Fruit fly (Drosophila melanogaster) whole organism, embryonic: ENCODE data around the gene CG33511.

Experiments used
- Antp ChIP-seq: fragments of 200-800 bp; sonication (Bioruptor generic); optimal IDR thresholded peaks from 3 replicates; lab custom pipeline; 2016; ENCODE audit warnings: missing biosample characterization, missing genetic modification characterization
- CG10431 ChIP-seq: fragments of 200-800 bp; sonication (Bioruptor generic); optimal IDR thresholded peaks from 3 replicates; lab custom pipeline; 2018; ENCODE audit warnings: missing biosample characterization, mild to moderate bottlenecking, missing genetic modification characterization
- CG11695 ChIP-seq: fragments of 200-800 bp; sonication (Bioruptor generic); IDR thresholded peaks from 3 replicates; pipeline ENCODE4 v1.3.6; 2022; ENCODE audit warnings: missing biosample characterization, missing genetic modification characterization
- CG12236 ChIP-seq: fragments of 200-800 bp; sonication (Bioruptor generic); optimal IDR thresholded peaks from 2 replicates; lab custom pipeline; 2016; ENCODE audit warnings: missing biosample characterization, missing genetic modification characterization
- CG1233 ChIP-seq: fragments of 200-800 bp; sonication (Bioruptor generic); optimal IDR thresholded peaks from 4 replicates; lab custom pipeline; 2018; ENCODE audit warnings: missing biosample characterization, mild to moderate bottlenecking, missing genetic modification characterization
- CG12744 ChIP-seq: fragments of 200-800 bp; sonication (Bioruptor generic); optimal IDR thresholded peaks from 2 replicates; lab custom pipeline; 2016; ENCODE audit warnings: missing biosample characterization, missing genetic modification characterization
- CG13424 ChIP-seq: fragments of 200-800 bp; sonication (Bioruptor generic); optimal IDR thresholded peaks from 2 replicates; lab custom pipeline; 2019; ENCODE audit warnings: missing biosample characterization, mild to moderate bottlenecking, missing genetic modification characterization, moderate library complexity
- CG13775 ChIP-seq: fragments of 200-800 bp; sonication (Bioruptor generic); optimal IDR thresholded peaks from 3 replicates; lab custom pipeline; 2017; ENCODE audit warnings: missing biosample characterization, mild to moderate bottlenecking, missing genetic modification characterization
- CG15073 ChIP-seq: fragments of 200-800 bp; sonication (Bioruptor generic); optimal IDR thresholded peaks from 2 replicates; lab custom pipeline; 2016; ENCODE audit warnings: missing biosample characterization, missing genetic modification characterization
- CG1603 ChIP-seq: fragments of 200-800 bp; sonication (Bioruptor generic); optimal IDR thresholded peaks from 2 replicates; lab custom pipeline; 2019; ENCODE audit warnings: missing biosample characterization, mild to moderate bottlenecking, missing genetic modification characterization, moderate library complexity
- CG17359 ChIP-seq: fragments of 200-800 bp; sonication (Bioruptor generic); optimal IDR thresholded peaks from 3 replicates; lab custom pipeline; 2018; ENCODE audit warnings: missing biosample characterization, mild to moderate bottlenecking, missing genetic modification characterization, moderate library complexity
- CG2199 ChIP-seq: fragments of 200-800 bp; sonication (Bioruptor generic); IDR thresholded peaks from 3 replicates; pipeline ENCODE4 v1.3.6; 2022; ENCODE audit warnings: missing biosample characterization, missing genetic modification characterization
- CG30020 ChIP-seq: fragments of 200-800 bp; optimal IDR thresholded peaks from 2 replicates; lab custom pipeline; 2019; ENCODE audit warnings: missing biosample characterization, mild to moderate bottlenecking, missing genetic modification characterization, moderate library complexity
- CG30431 ChIP-seq: fragments of 200-800 bp; sonication (Bioruptor generic); optimal IDR thresholded peaks from 2 replicates; lab custom pipeline; 2017; ENCODE audit warnings: missing biosample characterization, missing genetic modification characterization
- CG5180 ChIP-seq: fragments of 200-800 bp; sonication (Bioruptor generic); optimal IDR thresholded peaks from 3 replicates; lab custom pipeline; 2017; ENCODE audit warnings: missing biosample characterization, missing genetic modification characterization, mild to moderate bottlenecking, moderate library complexity, missing genetic modification reagents
- CG6272 ChIP-seq: fragments of 200-800 bp; sonication (Bioruptor generic); IDR thresholded peaks from 2 replicates; pipeline ENCODE4 v1.3.6; 2022; ENCODE audit warnings: missing biosample characterization, missing genetic modification characterization
- CG7928 ChIP-seq: fragments of 200-800 bp; sonication (Bioruptor generic); optimal IDR thresholded peaks from 2 replicates; lab custom pipeline; 2017; ENCODE audit warnings: missing biosample characterization, mild to moderate bottlenecking, missing genetic modification characterization
- CG8281 ChIP-seq: fragments of 200-800 bp; sonication (Bioruptor generic); optimal IDR thresholded peaks from 2 replicates; lab custom pipeline; 2018; ENCODE audit warnings: missing biosample characterization, mild to moderate bottlenecking, missing genetic modification characterization, moderate library complexity
- CG8765 ChIP-seq: fragments of 200-800 bp; sonication (Bioruptor generic); IDR thresholded peaks from 2 replicates; pipeline ENCODE4 v1.3.6; 2022; ENCODE audit warnings: missing biosample characterization, missing genetic modification characterization
- D19A ChIP-seq: fragments of 200-800 bp; optimal IDR thresholded peaks from 3 replicates; lab custom pipeline; 2019; ENCODE audit warnings: missing biosample characterization, mild to moderate bottlenecking, missing genetic modification characterization, moderate library complexity
- Drgx ChIP-seq: fragments of 200-800 bp; sonication (Bioruptor generic); IDR thresholded peaks from 2 replicates; pipeline ENCODE4 v1.3.6; 2022; ENCODE audit warnings: missing biosample characterization, missing genetic modification characterization
- Ets97D ChIP-seq: fragments of 200-800 bp; sonication (Bioruptor generic); optimal IDR thresholded peaks from 3 replicates; lab custom pipeline; 2016; ENCODE audit warnings: missing biosample characterization, missing genetic modification characterization
- Gsc ChIP-seq: fragments of 200-800 bp; sonication (Bioruptor generic); IDR thresholded peaks from 2 replicates; pipeline ENCODE4 v1.3.6; 2022; ENCODE audit warnings: missing biosample characterization, missing genetic modification characterization
- HLH54F ChIP-seq: fragments of 200-800 bp; sonication (Bioruptor generic); optimal IDR thresholded peaks from 3 replicates; lab custom pipeline; 2016; ENCODE audit warnings: missing biosample characterization, missing genetic modification characterization
- Hr78 ChIP-seq, 2 experiments: fragments of 200-800 bp in 1 of 2; fragments of >200 bp in 1 of 2; sonication (Bioruptor generic) in 1 of 2; optimal IDR thresholded peaks; 2 replicates each; lab custom pipeline; 2017 to 2019; ENCODE audit warnings: missing biosample characterization in 2 of 2, missing genetic modification characterization in 2 of 2, mild to moderate bottlenecking in 1 of 2, moderate library complexity in 1 of 2
- Neu2 ChIP-seq: fragments of 200-800 bp; sonication (Bioruptor generic); optimal IDR thresholded peaks from 3 replicates; lab custom pipeline; 2016; ENCODE audit warnings: missing biosample characterization, missing genetic modification characterization, borderline replicate concordance
- Pdp1 ChIP-seq, 2 experiments: fragments of 200-800 bp; sonication (Bioruptor generic); optimal IDR thresholded peaks; 3 replicates each; lab custom pipeline; 2016; ENCODE audit warnings: missing biosample characterization in 2 of 2, missing genetic modification characterization in 2 of 2, mild to moderate bottlenecking in 1 of 2, moderate library complexity in 1 of 2
- Vsx1 ChIP-seq: fragments of 200-800 bp; sonication (Bioruptor generic); optimal IDR thresholded peaks from 2 replicates; lab custom pipeline; 2017; ENCODE audit warnings: missing biosample characterization, mild to moderate bottlenecking, missing genetic modification characterization, missing genetic modification reagents
- Xbp1 ChIP-seq: fragments of 200-800 bp; sonication (Bioruptor generic); optimal IDR thresholded peaks from 3 replicates; lab custom pipeline; 2016; ENCODE audit warnings: missing biosample characterization, mild to moderate bottlenecking, missing genetic modification characterization
- ac ChIP-seq: fragments of 200-800 bp; sonication (Bioruptor generic); optimal IDR thresholded peaks from 3 replicates; lab custom pipeline; 2017; ENCODE audit warnings: missing biosample characterization, mild to moderate bottlenecking, missing genetic modification characterization
- bigmax ChIP-seq: fragments of 200-800 bp; sonication (Bioruptor generic); optimal IDR thresholded peaks from 2 replicates; lab custom pipeline; 2018; ENCODE audit warnings: missing biosample characterization, mild to moderate bottlenecking, missing genetic modification characterization
- br ChIP-seq: fragments of >200 bp; optimal IDR thresholded peaks from 2 replicates; lab custom pipeline; 2017
- cas ChIP-seq: fragments of 200-800 bp; sonication (Bioruptor generic); IDR thresholded peaks from 2 replicates; pipeline ENCODE4 v1.3.6; 2022; ENCODE audit warnings: missing biosample characterization, missing genetic modification characterization
- caup ChIP-seq: fragments of 200-800 bp; sonication (Bioruptor generic); optimal IDR thresholded peaks from 3 replicates; lab custom pipeline; 2017; ENCODE audit warnings: missing biosample characterization, mild to moderate bottlenecking, missing genetic modification characterization, moderate library complexity; ENCODE audit not compliant: severe bottlenecking
- dysf ChIP-seq: fragments of 200-800 bp; sonication (Bioruptor generic); IDR thresholded peaks from 3 replicates; pipeline ENCODE4 v1.3.6; 2022; ENCODE audit warnings: missing biosample characterization, missing genetic modification characterization
- fd102C ChIP-seq: fragments of 200-800 bp; sonication (Bioruptor generic); optimal IDR thresholded peaks from 2 replicates; lab custom pipeline; 2018; ENCODE audit warnings: missing biosample characterization, mild to moderate bottlenecking, missing genetic modification characterization, moderate library complexity
- ftz-f1 ChIP-seq: fragments of 200-800 bp; sonication (Bioruptor generic); optimal IDR thresholded peaks from 2 replicates; lab custom pipeline; 2016; ENCODE audit warnings: missing biosample characterization, missing genetic modification characterization
- gce ChIP-seq: fragments of 200-800 bp; sonication (Bioruptor generic); IDR thresholded peaks from 3 replicates; pipeline ENCODE4 v1.3.6; 2022; ENCODE audit warnings: missing biosample characterization, missing genetic modification characterization
- her ChIP-seq: fragments of 200-800 bp; sonication (Bioruptor generic); optimal IDR thresholded peaks from 2 replicates; lab custom pipeline; 2016; ENCODE audit warnings: missing biosample characterization, missing genetic modification characterization
- inv ChIP-seq: fragments of 200-800 bp; sonication (Bioruptor generic); IDR thresholded peaks from 2 replicates; pipeline ENCODE4 v1.3.6; 2022; ENCODE audit warnings: missing biosample characterization, missing genetic modification characterization; ENCODE audit not compliant: partially characterized antibody
- jigr1 ChIP-seq: fragments of 200-800 bp; sonication (Bioruptor generic); IDR thresholded peaks from 3 replicates; pipeline ENCODE4 v1.3.6; 2022; ENCODE audit warnings: missing biosample characterization, missing genetic modification characterization
- kah ChIP-seq: fragments of 200-800 bp; sonication (Bioruptor generic); optimal IDR thresholded peaks from 2 replicates; lab custom pipeline; 2018; ENCODE audit warnings: missing biosample characterization, mild to moderate bottlenecking, missing genetic modification characterization
- ken ChIP-seq: fragments of 200-800 bp; sonication (Bioruptor generic); IDR thresholded peaks from 3 replicates; pipeline ENCODE4 v1.3.6; 2022; ENCODE audit warnings: missing biosample characterization, missing genetic modification characterization
- luna ChIP-seq: fragments of 200-800 bp; sonication (Bioruptor generic); optimal IDR thresholded peaks from 2 replicates; lab custom pipeline; 2016; ENCODE audit warnings: missing biosample characterization, missing genetic modification characterization
- oc ChIP-seq: fragments of 200-800 bp; sonication (Bioruptor generic); optimal IDR thresholded peaks from 2 replicates; lab custom pipeline; 2018; ENCODE audit warnings: missing biosample characterization, mild to moderate bottlenecking, missing genetic modification characterization, moderate library complexity
- pros ChIP-seq: fragments of 200-800 bp; sonication (Bioruptor generic); optimal IDR thresholded peaks from 3 replicates; lab custom pipeline; 2019; ENCODE audit warnings: missing biosample characterization, mild to moderate bottlenecking, missing genetic modification characterization, moderate library complexity
- psq ChIP-seq: fragments of 200-800 bp; sonication (Bioruptor generic); optimal IDR thresholded peaks from 2 replicates; lab custom pipeline; 2017; ENCODE audit warnings: missing biosample characterization, missing genetic modification characterization
- pzg ChIP-seq: fragments of 200-800 bp; sonication (Bioruptor generic); optimal IDR thresholded peaks from 3 replicates; lab custom pipeline; 2018; ENCODE audit warnings: missing biosample characterization, mild to moderate bottlenecking, missing genetic modification characterization, moderate library complexity
- sc ChIP-seq, 3 experiments: fragments of >200 bp in 2 of 3; fragments of 200-800 bp in 1 of 3; sonication (Bioruptor generic) in 1 of 3; optimal IDR thresholded peaks; 2 replicates in 2 of 3; 3 replicates in 1 of 3; lab custom pipeline; 2017; ENCODE audit warnings: mild to moderate bottlenecking in 1 of 3, missing biosample characterization in 1 of 3, missing genetic modification characterization in 1 of 3, missing genetic modification reagents in 1 of 3
- slp2 ChIP-seq: fragments of 200-800 bp; sonication (Bioruptor generic); optimal IDR thresholded peaks from 2 replicates; lab custom pipeline; 2016; ENCODE audit warnings: missing biosample characterization, missing genetic modification characterization

Gene CG33511

dm6 chr2L:21108759-21109282 lies 26.5 kb upstream of the CG33511 start (continued):
- TF ChIP-seq CG5180 (GFP tag; lab: Kevin White, UChicago) (no peak), ken (GFP tag; lab: Robert Waterston, UW) (no peak), psq (GFP tag; lab: Kevin White, UChicago) (no peak), HLH54F (GFP tag; lab: Kevin White, UChicago) (peak; percentile 5), ftz-f1 (GFP tag; lab: Kevin White, UChicago) (no peak), CG15073 (GFP tag; lab: Kevin White, UChicago) (no peak), CG30431 (GFP tag; lab: Kevin White, UChicago) (peak; percentile 66), caup (no peak), CG12744 (GFP tag; lab: Kevin White, UChicago) (no peak), CG13775 (GFP tag; lab: Kevin White, UChicago) (peak; percentile 67), Hr78 (GFP tag; optimal IDR thresholded peaks at IDR 0.05; lab: Kevin White, UChicago) (peak in 1 of 2 experiments; percentile 19), CG8281 (tag; lab: Kevin White, UChicago) (peak; percentile 7), cas (no peak), Drgx (no peak), fd102C (GFP tag; lab: Kevin White, UChicago) (no peak), CG7928 (GFP tag; lab: Kevin White, UChicago) (no peak), D19A (tag; lab: Kevin White, UChicago) (peak; percentile 71), Neu2 (GFP tag; lab: Kevin White, UChicago) (no peak), CG10431 (GFP tag; lab: Kevin White, UChicago) (no peak), Vsx1 (GFP tag; lab: Kevin White, UChicago) (peak; percentile 48), jigr1 (GFP tag; lab: Robert Waterston, UW) (0 out of 3 replicates have a peak, but pooled peaks have one; percentile 38), oc (tag; lab: Kevin White, UChicago) (peak; percentile 31), inv (GFP tag; lab: Robert Waterston, UW) (no peak), br (lab: Kevin White, UChicago) (no peak), gce (no peak), CG1603 (tag; lab: Kevin White, UChicago) (no peak), luna (GFP tag; lab: Kevin White, UChicago) (no peak), slp2 (GFP tag; lab: Kevin White, UChicago) (no peak), Gsc (GFP tag; lab: Robert Waterston, UW) (no peak), Xbp1 (GFP tag; lab: Kevin White, UChicago) (peak; percentile 70), CG12236 (GFP tag; lab: Kevin White, UChicago) (peak; percentile 2), CG13424 (tag; lab: Kevin White, UChicago) (peak; percentile 67), ac (GFP tag; lab: Kevin White, UChicago) (peak; percentile 34), dysf (GFP tag; lab: Robert Waterston, UW) (peak; percentile 67; the same call in 2 of the 3 replicates), CG30020 (peak; percentile 44), sc (optimal IDR thresholded peaks at IDR 0.05; lab: Kevin White, UChicago) (no peak), sc (GFP tag; optimal IDR thresholded peaks at IDR 0.05; lab: Kevin White, UChicago) (peak; percentile 43), Antp (GFP tag; lab: Kevin White, UChicago) (peak; percentile 8), CG11695 (0 out of 3 replicates have a peak, but pooled peaks have one; percentile 10), CG2199 (GFP tag; lab: Robert Waterston, UW) (no peak; the same call in 2 of the 3 replicates), Pdp1 (GFP tag; optimal IDR thresholded peaks at IDR 0.05; lab: Kevin White, UChicago) (peak; percentile 31 to 40), CG6272 (no peak), CG8765 (GFP tag; lab: Robert Waterston, UW) (no peak), pros (GFP tag; lab: Kevin White, UChicago) (no peak), kah (GFP tag; lab: Kevin White, UChicago) (no peak), her (GFP tag; lab: Kevin White, UChicago) (no peak), CG17359 (peak; percentile 38), bigmax (GFP tag; lab: Kevin White, UChicago) (no peak), pzg (GFP tag; lab: Kevin White, UChicago) (no peak), Ets97D (GFP tag; lab: Kevin White, UChicago) (peak; percentile 38), CG1233 (GFP tag; lab: Kevin White, UChicago) (peak; percentile 34)
